Worm (Caenorhabditis elegans) whole organism, early embryonic: ENCODE data around the gene ptpn-22.

Source experiments
- B0310.2 ChIP-seq: sonication (generic microtip); optimal IDR thresholded peaks from 2 replicates; lab custom pipeline; 2016; ENCODE audit warnings: mild to moderate bottlenecking, missing genetic modification characterization, missing compliant biosample characterization
- F13C5.2 ChIP-seq: sonication (generic microtip); optimal IDR thresholded peaks from 2 replicates; lab custom pipeline; 2017; ENCODE audit warnings: mild to moderate bottlenecking, missing genetic modification characterization, inconsistent platforms, missing compliant biosample characterization
- aly-1 ChIP-seq: sonication (generic microtip); optimal IDR thresholded peaks from 2 replicates; lab custom pipeline; 2016; ENCODE audit warnings: missing genetic modification characterization, missing compliant biosample characterization
- ama-1 ChIP-seq: fragments of 150-350 bp; optimal IDR thresholded peaks from 2 replicates; lab custom pipeline; 2014
- ceh-13 ChIP-seq: fragments of 200-800 bp; sonication (Bioruptor generic); optimal IDR thresholded peaks from 2 replicates; lab custom pipeline; 2018; ENCODE audit warnings: mild to moderate bottlenecking, missing genetic modification characterization, missing compliant biosample characterization
- ceh-36 ChIP-seq: sonication (generic microtip); optimal IDR thresholded peaks from 2 replicates; lab custom pipeline; 2016; ENCODE audit warnings: missing genetic modification characterization, inconsistent platforms, missing compliant biosample characterization
- ets-7 ChIP-seq: sonication (generic microtip); optimal IDR thresholded peaks from 2 replicates; lab custom pipeline; 2016; ENCODE audit warnings: missing genotype, missing genetic modification characterization, missing compliant biosample characterization
- flt-1 ChIP-seq: fragments of 200-800 bp; sonication (Bioruptor generic); IDR thresholded peaks from 2 replicates; pipeline ENCODE4 v1.3.6; 2022; ENCODE audit warnings: missing genetic modification characterization, missing compliant biosample characterization
- hmbx-1 ChIP-seq: sonication (generic microtip); optimal IDR thresholded peaks from 2 replicates; lab custom pipeline; 2016; ENCODE audit warnings: mild to moderate bottlenecking, missing genetic modification characterization, missing compliant biosample characterization
- hnd-1 ChIP-seq: sonication (generic microtip); optimal IDR thresholded peaks from 2 replicates; lab custom pipeline; 2016; ENCODE audit warnings: missing genetic modification characterization, missing compliant biosample characterization
- pes-1 ChIP-seq: fragments of 200-800 bp; sonication (Bioruptor generic); IDR thresholded peaks from 2 replicates; pipeline ENCODE4 v1.3.6; 2022; ENCODE audit warnings: missing genetic modification reagents, missing genetic modification characterization, missing compliant biosample characterization
- scrt-1 ChIP-seq: fragments of 200-800 bp; sonication (Bioruptor generic); IDR thresholded peaks from 2 replicates; pipeline ENCODE4 v1.3.6; 2022; ENCODE audit warnings: missing genetic modification characterization, missing compliant biosample characterization
- tra-4 ChIP-seq: sonication (generic microtip); optimal IDR thresholded peaks from 2 replicates; lab custom pipeline; 2017; ENCODE audit warnings: missing genetic modification characterization, missing compliant biosample characterization

ce11 chrIV:1771843-1772242 is 31.8 kb upstream of the ptpn-22 start, which contains the start of gene Y41D4A.1:
- TF ChIP-seq ama-1 (lab: Kevin White, UChicago) (no peak), aly-1 (tag; lab: Kevin White, UChicago) (no peak), flt-1 (GFP tag; lab: Robert Waterston, UW) (no peak), B0310.2 (tag; lab: Kevin White, UChicago) (no peak), scrt-1 (GFP tag; lab: Robert Waterston, UW) (no peak), hmbx-1 (tag; lab: Kevin White, UChicago) (no peak), pes-1 (GFP tag; lab: Robert Waterston, UW) (no peak), ets-7 (no peak), F13C5.2 (tag; lab: Kevin White, UChicago) (no peak), hnd-1 (tag; lab: Kevin White, UChicago) (no peak), tra-4 (no peak), ceh-36 (no peak), ceh-13 (GFP tag; lab: Kevin White, UChicago) (no peak)
